Worm (Caenorhabditis elegans) whole organism, late embryonic: ENCODE data around the gene M163.21.

ENCODE experiments used
- ama-1 ChIP-seq: fragments of 150-350 bp; optimal IDR thresholded peaks from 2 replicates; lab custom pipeline; 2014
- ceh-19 ChIP-seq: fragments of 200-800 bp; sonication (Bioruptor generic); optimal IDR thresholded peaks from 2 replicates; lab custom pipeline; 2018; ENCODE audit warnings: mild to moderate bottlenecking, missing genetic modification characterization, missing compliant biosample characterization
- che-1 ChIP-seq: sonication (generic microtip); optimal IDR thresholded peaks from 2 replicates; lab custom pipeline; 2016; ENCODE audit warnings: mild to moderate bottlenecking, missing genetic modification characterization, missing compliant biosample characterization
- lin-11 ChIP-seq: fragments of 200-800 bp; sonication (Bioruptor generic); optimal IDR thresholded peaks from 2 replicates; lab custom pipeline; 2018; ENCODE audit warnings: mild to moderate bottlenecking, missing genetic modification characterization, missing compliant biosample characterization
- pqm-1 ChIP-seq: sonication (generic microtip); optimal IDR thresholded peaks from 2 replicates; lab custom pipeline; 2016; ENCODE audit warnings: missing genetic modification characterization, missing compliant biosample characterization
- pros-1 ChIP-seq: fragments of 150-350 bp; optimal IDR thresholded peaks from 2 replicates; lab custom pipeline; 2014; ENCODE audit warnings: missing biosample characterization, missing genetic modification reagents, missing genetic modification characterization
- sdc-2 ChIP-seq: sonication (generic microtip); optimal IDR thresholded peaks from 2 replicates; lab custom pipeline; 2016; ENCODE audit warnings: missing genotype, missing genetic modification characterization, missing compliant biosample characterization

DNA sequence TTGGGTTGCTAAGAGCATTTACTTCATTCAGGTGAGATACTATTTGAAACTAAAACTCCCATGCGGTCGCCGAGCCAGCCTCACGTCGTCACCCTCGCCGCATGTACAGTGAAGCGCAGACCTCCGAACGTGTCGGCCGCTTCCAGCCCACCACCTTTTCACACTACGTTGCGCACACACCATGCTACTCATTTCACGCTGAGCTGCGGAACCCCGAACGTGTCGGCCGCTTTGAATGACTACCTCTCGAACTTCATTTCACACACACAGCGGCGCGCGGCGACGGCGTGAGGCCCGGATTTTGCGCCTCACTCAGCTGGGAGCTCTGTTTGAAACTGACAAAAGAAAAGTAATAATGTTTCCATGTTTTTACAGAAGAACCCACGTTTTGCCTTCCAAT, 15.0 kb downstream of the M163.21 start:
- TF ChIP-seq sdc-2 (no peak), pqm-1 (tag; lab: Kevin White, UChicago) (no peak), lin-11 (tag; lab: Kevin White, UChicago) (no peak), che-1 (tag; lab: Kevin White, UChicago) (no peak), ceh-19 (no peak), ama-1 (no peak), pros-1 (no peak)
